Worm (Caenorhabditis elegans): Measurements from ENCODE around the gene Y105C5B.5.

DNA sequence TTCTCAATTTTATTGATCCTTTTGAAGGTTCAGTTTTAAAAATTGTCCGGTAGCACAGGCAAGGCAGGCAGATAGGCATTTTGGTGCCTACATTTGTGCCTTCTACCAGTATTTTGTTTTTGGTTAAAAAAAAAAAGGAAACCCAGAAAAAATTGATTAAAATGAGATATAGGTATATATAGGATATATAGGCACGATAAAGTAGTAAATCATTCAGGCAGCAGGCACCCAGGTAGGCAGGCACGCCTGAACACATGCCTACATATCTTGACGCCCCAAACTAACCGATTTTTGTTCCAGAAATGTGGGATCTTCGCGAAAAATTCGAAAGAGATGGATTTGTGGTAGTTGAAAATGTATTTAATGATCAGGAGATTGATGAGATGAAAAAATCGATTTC, 29.3 kb upstream of the Y105C5B.5 start, which contains the start of gene Y105C5B.9:
- TF ChIP-seq odd-2 (tag; optimal IDR thresholded peaks at IDR 0.05) (no peak), ceh-48 (tag; optimal IDR thresholded peaks at IDR 0.05) (no peak), nfya-1 (tag; optimal IDR thresholded peaks at IDR 0.05) (no peak), fkh-10 (GFP tag; optimal IDR thresholded peaks at IDR 0.05) (no peak), hlh-8 (tag; optimal IDR thresholded peaks at IDR 0.05) (no peak), K02D7.2 (tag; optimal IDR thresholded peaks at IDR 0.05) (no peak), pha-4 (tag; optimal IDR thresholded peaks at IDR 0.05) (no peak), fkh-6 (tag; optimal IDR thresholded peaks at IDR 0.05) (no peak), pha-2 (tag; optimal IDR thresholded peaks at IDR 0.05) (no peak)

Measured in whole organism, late embryonic.